Worm (Caenorhabditis elegans): ENCODE results near the gene C25E10.11.

Gene C25E10.11

ce11 chrV:9058627-9059026 lies at the start of gene C25E10.11:
C25E10.11 (minus strand) TSS chrV:9058727.
- TF ChIP-seq klf-2 (GFP tag; conservative IDR thresholded peaks at IDR 0.05) (no peak), ztf-23 (GFP tag; IDR thresholded peaks at IDR 0.05) (no peak)

ce11 chrV:9108219-9108618 lies 49.7 kb upstream of the C25E10.11 start, which contains the start of gene F21C10.18:
F21C10.18 (plus strand) TSS chrV:9108519.
- no peak for TF ChIP-seq med-1 (GFP tag; optimal IDR thresholded peaks at IDR 0.05; ENCODE audit: insufficient read depth)
- no peak for TF ChIP-seq cog-1 (tag; optimal IDR thresholded peaks at IDR 0.05)
- no peak for TF ChIP-seq ztf-23 (GFP tag; IDR thresholded peaks at IDR 0.05)
- no peak for TF ChIP-seq klf-2 (GFP tag; conservative IDR thresholded peaks at IDR 0.05)
- TF ChIP-seq ztf-29 (GFP tag; IDR thresholded peaks at IDR 0.05), result no peak
- no peak for TF ChIP-seq ref-1 (GFP tag; conservative IDR thresholded peaks at IDR 0.05)
- no peak for TF ChIP-seq flt-1 (GFP tag; IDR thresholded peaks at IDR 0.05)
- TF ChIP-seq tab-1 (GFP tag; IDR thresholded peaks at IDR 0.05), result no peak
- no peak for TF ChIP-seq T22C8.4 (GFP tag; IDR thresholded peaks at IDR 0.05)

ce11 chrV:9101062-9101461 lies 42.5 kb upstream of the C25E10.11 start, which contains the start of gene frpr-6:
frpr-6 (minus strand) TSS chrV:9101162.
- TF ChIP-seq klf-2 (GFP tag; conservative IDR thresholded peaks at IDR 0.05) (no peak), med-1 (GFP tag; optimal IDR thresholded peaks at IDR 0.05; ENCODE audit: insufficient read depth) (no peak), ztf-29 (GFP tag; IDR thresholded peaks at IDR 0.05) (no peak), ref-1 (GFP tag; conservative IDR thresholded peaks at IDR 0.05) (no peak), T22C8.4 (GFP tag; IDR thresholded peaks at IDR 0.05) (no peak), cog-1 (tag; optimal IDR thresholded peaks at IDR 0.05) (no peak), tab-1 (GFP tag; IDR thresholded peaks at IDR 0.05) (no peak), ztf-23 (GFP tag; IDR thresholded peaks at IDR 0.05) (no peak), flt-1 (GFP tag; IDR thresholded peaks at IDR 0.05) (no peak)

- TF ChIP-seq cog-1 (tag; optimal IDR thresholded peaks at IDR 0.05), result no peak
- no peak for TF ChIP-seq med-1 (GFP tag; optimal IDR thresholded peaks at IDR 0.05; ENCODE audit: insufficient read depth)
- TF ChIP-seq ztf-29 (GFP tag; IDR thresholded peaks at IDR 0.05), result no peak
- TF ChIP-seq T22C8.4 (GFP tag; IDR thresholded peaks at IDR 0.05), result no peak
- TF ChIP-seq flt-1 (GFP tag; IDR thresholded peaks at IDR 0.05), result no peak
- TF ChIP-seq ref-1 (GFP tag; conservative IDR thresholded peaks at IDR 0.05), result no peak
- TF ChIP-seq klf-2 (GFP tag; conservative IDR thresholded peaks at IDR 0.05), result no peak
- TF ChIP-seq ztf-23 (GFP tag; IDR thresholded peaks at IDR 0.05), result no peak
- TF ChIP-seq tab-1 (GFP tag; IDR thresholded peaks at IDR 0.05), result no peak
These were observed 39.9 kb upstream of the C25E10.11 start, which contains the start of gene F21C10.9 for ce11 chrV:9098280-9098973. F21C10.9 (minus strand) TSS chrV:9098696.

ce11 chrV:9097213-9097612 lies 38.7 kb upstream of the C25E10.11 start:
- TF ChIP-seq tab-1 (GFP tag; IDR thresholded peaks at IDR 0.05) (no peak), med-1 (GFP tag; optimal IDR thresholded peaks at IDR 0.05; ENCODE audit: insufficient read depth) (no peak), flt-1 (GFP tag; IDR thresholded peaks at IDR 0.05) (no peak), klf-2 (GFP tag; conservative IDR thresholded peaks at IDR 0.05) (no peak), ref-1 (GFP tag; conservative IDR thresholded peaks at IDR 0.05) (no peak), ztf-23 (GFP tag; IDR thresholded peaks at IDR 0.05) (no peak), T22C8.4 (GFP tag; IDR thresholded peaks at IDR 0.05) (no peak), cog-1 (tag; optimal IDR thresholded peaks at IDR 0.05) (no peak), ztf-29 (GFP tag; IDR thresholded peaks at IDR 0.05) (no peak)

- TF ChIP-seq ref-1 (GFP tag; conservative IDR thresholded peaks at IDR 0.05) (no peak), klf-2 (GFP tag; conservative IDR thresholded peaks at IDR 0.05) (no peak), T22C8.4 (GFP tag; IDR thresholded peaks at IDR 0.05) (no peak), ztf-29 (GFP tag; IDR thresholded peaks at IDR 0.05) (no peak), flt-1 (GFP tag; IDR thresholded peaks at IDR 0.05) (no peak), cog-1 (tag; optimal IDR thresholded peaks at IDR 0.05) (no peak), ztf-23 (GFP tag; IDR thresholded peaks at IDR 0.05) (no peak), tab-1 (GFP tag; IDR thresholded peaks at IDR 0.05) (no peak), med-1 (GFP tag; optimal IDR thresholded peaks at IDR 0.05; ENCODE audit: insufficient read depth) (no peak)
These were observed 38.1 kb upstream of the C25E10.11 start for ce11 chrV:9096674-9097073.

ce11 chrV:9095613-9096317 lies 37.2 kb upstream of the C25E10.11 start, which contains the start of gene F21C10.10:
F21C10.10 (plus strand) TSS chrV:9096267.
- TF ChIP-seq cog-1 (tag; optimal IDR thresholded peaks at IDR 0.05) (peak; percentile 68), ref-1 (GFP tag; conservative IDR thresholded peaks at IDR 0.05) (no peak), tab-1 (GFP tag; IDR thresholded peaks at IDR 0.05) (no peak), ztf-23 (GFP tag; IDR thresholded peaks at IDR 0.05) (no peak), med-1 (GFP tag; optimal IDR thresholded peaks at IDR 0.05; ENCODE audit: insufficient read depth) (no peak), T22C8.4 (GFP tag; IDR thresholded peaks at IDR 0.05) (no peak), flt-1 (GFP tag; IDR thresholded peaks at IDR 0.05) (0 out of 2 replicates have a peak, but pooled peaks have one; percentile 8), ztf-29 (GFP tag; IDR thresholded peaks at IDR 0.05) (no peak), klf-2 (GFP tag; conservative IDR thresholded peaks at IDR 0.05) (no peak)

ce11 chrV:9094976-9095375 lies 36.4 kb upstream of the C25E10.11 start:
- no peak for TF ChIP-seq ztf-29 (GFP tag; IDR thresholded peaks at IDR 0.05)
- TF ChIP-seq cog-1 (tag; optimal IDR thresholded peaks at IDR 0.05), result no peak
- no peak for TF ChIP-seq ref-1 (GFP tag; conservative IDR thresholded peaks at IDR 0.05)
- TF ChIP-seq med-1 (GFP tag; optimal IDR thresholded peaks at IDR 0.05; ENCODE audit: insufficient read depth), result no peak

- no peak for TF ChIP-seq ztf-29 (GFP tag; IDR thresholded peaks at IDR 0.05)
- TF ChIP-seq ref-1 (GFP tag; conservative IDR thresholded peaks at IDR 0.05), result no peak
- TF ChIP-seq cog-1 (tag; optimal IDR thresholded peaks at IDR 0.05), result no peak
- TF ChIP-seq klf-2 (GFP tag; conservative IDR thresholded peaks at IDR 0.05), result no peak
- no peak for TF ChIP-seq ztf-23 (GFP tag; IDR thresholded peaks at IDR 0.05)
- TF ChIP-seq T22C8.4 (GFP tag; IDR thresholded peaks at IDR 0.05), result no peak
- TF ChIP-seq med-1 (GFP tag; optimal IDR thresholded peaks at IDR 0.05; ENCODE audit: insufficient read depth), result no peak
These were observed 35.6 kb upstream of the C25E10.11 start for ce11 chrV:9094060-9094628.

Measured in whole organism, midembryonic.